Worm (Caenorhabditis elegans): ENCODE measurements around the gene C09E7.11.

Gene C09E7.11

DNA sequence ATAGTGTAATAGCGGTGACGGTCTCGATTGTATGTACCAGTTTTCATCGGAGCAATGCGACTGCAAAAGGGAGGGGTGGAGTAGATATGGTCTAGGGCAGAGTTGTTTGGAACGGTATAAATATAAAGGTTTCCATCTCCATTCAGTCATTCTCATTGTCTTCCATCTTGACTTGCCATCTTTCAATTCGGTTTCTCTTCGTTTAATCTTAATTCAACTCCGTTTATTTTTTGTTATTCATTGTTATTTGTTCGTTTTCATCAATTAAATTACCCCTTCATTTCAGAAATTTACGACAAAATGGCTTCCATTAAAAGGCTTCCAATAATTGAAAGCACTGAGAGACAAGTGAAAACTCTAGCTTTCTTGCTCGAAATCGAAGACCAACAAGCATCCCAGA, at the start of gene C09E7.11:
Gene C09E7.11 (plus strand): TSS at position 301 of the 400 bp plus-strand sequence.
- TF ChIP-seq dao-5 (tag; optimal IDR thresholded peaks at IDR 0.05) (no peak), him-1 (tag; optimal IDR thresholded peaks at IDR 0.05) (no peak), W03F9.2 (tag; optimal IDR thresholded peaks at IDR 0.05) (no peak)

DNA sequence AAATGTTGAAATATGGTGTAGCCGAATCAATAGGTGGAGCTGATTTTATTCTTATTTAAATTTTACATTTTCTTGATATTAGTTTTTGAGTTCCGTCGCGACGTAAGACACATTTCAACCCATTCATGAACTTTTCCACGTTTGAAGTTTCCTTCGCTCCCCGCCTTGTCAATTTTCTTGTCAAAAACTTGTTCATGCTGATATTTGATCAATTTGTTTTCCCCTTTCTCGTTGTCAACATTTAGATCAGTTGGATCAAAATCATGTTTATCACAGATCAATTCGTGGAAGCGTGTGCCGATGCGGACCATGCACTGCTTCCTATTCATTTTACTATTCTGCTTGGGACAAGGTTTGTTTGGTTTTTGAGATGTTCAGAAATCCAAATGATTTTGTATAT, 48.3 kb upstream of the C09E7.11 start, which contains the start of gene chtb-2:
Gene chtb-2 (plus strand): TSS at position 301 of the 400 bp plus-strand sequence.
- TF ChIP-seq dao-5 (tag; optimal IDR thresholded peaks at IDR 0.05) (no peak), W03F9.2 (tag; optimal IDR thresholded peaks at IDR 0.05) (no peak), him-1 (tag; optimal IDR thresholded peaks at IDR 0.05) (no peak)

DNA sequence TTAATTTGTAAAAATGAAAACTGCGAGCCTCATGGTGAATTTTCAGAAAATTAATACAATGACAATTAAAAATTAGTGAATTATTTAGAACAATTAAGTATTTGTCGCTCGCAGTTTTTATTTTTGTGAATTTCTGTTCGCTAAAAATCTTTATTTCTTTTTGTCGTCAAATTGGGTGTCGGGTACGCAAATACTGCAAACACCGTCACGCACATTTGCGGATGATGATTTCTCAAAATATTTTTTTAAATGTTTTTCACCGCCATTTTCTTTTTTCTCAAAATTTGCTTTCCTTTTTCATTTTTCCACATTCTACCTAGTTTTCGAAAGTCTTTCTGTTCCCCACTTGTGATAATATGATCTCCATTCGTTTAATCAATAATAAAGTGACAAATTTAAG, 42.3 kb upstream of the C09E7.11 start:
- TF ChIP-seq W03F9.2 (tag; optimal IDR thresholded peaks at IDR 0.05), result peak; percentile 64
- no peak for TF ChIP-seq him-1 (tag; optimal IDR thresholded peaks at IDR 0.05)
- TF ChIP-seq dao-5 (tag; optimal IDR thresholded peaks at IDR 0.05), result no peak

DNA sequence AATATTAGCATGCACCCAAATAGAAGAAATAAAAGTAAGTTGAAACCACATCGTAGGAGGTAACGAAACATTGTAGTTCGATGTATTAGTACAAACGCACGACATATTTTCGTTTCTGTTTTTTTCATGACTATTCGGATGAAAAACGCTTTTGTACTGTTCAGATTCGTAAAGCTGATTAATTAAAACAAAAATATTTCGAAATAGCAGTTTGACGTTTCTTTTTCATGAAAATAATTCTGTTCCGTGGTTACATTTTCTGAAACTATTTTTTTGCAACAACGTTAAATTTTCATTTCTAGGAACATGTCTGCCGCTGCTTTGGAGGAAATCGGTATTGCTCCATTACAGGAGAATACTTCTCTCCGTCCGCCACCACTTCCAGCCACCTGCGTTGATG, 41.7 kb upstream of the C09E7.11 start, which contains the start of gene rpt-3:
Gene rpt-3 (plus strand): TSS at position 301 of the 400 bp plus-strand sequence.
- no peak for TF ChIP-seq him-1 (tag; optimal IDR thresholded peaks at IDR 0.05)
- no peak for TF ChIP-seq dao-5 (tag; optimal IDR thresholded peaks at IDR 0.05)

DNA sequence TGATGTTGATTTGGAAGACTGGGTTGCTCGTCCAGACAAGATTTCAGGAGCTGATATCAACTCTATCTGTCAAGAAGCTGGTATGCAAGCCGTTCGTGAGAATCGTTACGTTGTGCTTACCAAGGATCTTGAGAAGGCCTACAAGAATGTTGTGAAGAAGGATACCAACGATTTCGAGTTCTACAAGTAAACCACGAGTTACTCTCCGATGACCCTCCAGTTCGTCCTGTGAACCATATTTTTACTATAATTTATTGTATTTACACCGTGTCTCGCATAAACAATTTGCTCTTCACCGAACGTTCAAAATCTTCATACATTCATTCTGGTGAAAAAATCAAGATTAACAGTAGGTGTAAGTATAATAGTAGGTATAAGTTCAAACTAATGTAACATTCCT, 40.2 kb upstream of the C09E7.11 start:
- TF ChIP-seq dao-5 (tag; optimal IDR thresholded peaks at IDR 0.05), result no peak
- TF ChIP-seq W03F9.2 (tag; optimal IDR thresholded peaks at IDR 0.05), result no peak

DNA sequence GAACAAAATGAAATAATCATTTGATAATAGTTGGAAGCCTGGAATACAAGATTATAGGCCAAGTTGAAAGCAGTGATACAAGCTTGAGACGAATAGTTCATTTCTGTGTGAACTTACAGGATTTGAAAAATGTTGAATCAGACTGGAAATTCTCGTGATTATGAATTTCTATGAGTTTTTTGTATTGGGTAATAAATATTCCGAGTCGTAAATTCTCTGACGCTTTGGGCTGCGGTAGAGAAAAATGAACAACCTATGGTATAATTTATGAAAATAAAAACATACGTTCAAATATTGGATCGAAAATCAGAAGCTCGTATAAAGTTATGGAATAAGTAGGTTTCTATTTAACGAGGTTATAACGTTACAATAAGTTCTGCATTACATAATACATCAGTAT, 38.4 kb upstream of the C09E7.11 start, which contains the start of gene srb-11:
Gene srb-11 (minus strand): TSS at position 101 of the 400 bp plus-strand sequence.
- TF ChIP-seq dao-5 (tag; optimal IDR thresholded peaks at IDR 0.05), result no peak
- no peak for TF ChIP-seq W03F9.2 (tag; optimal IDR thresholded peaks at IDR 0.05)
- no peak for TF ChIP-seq him-1 (tag; optimal IDR thresholded peaks at IDR 0.05)

DNA sequence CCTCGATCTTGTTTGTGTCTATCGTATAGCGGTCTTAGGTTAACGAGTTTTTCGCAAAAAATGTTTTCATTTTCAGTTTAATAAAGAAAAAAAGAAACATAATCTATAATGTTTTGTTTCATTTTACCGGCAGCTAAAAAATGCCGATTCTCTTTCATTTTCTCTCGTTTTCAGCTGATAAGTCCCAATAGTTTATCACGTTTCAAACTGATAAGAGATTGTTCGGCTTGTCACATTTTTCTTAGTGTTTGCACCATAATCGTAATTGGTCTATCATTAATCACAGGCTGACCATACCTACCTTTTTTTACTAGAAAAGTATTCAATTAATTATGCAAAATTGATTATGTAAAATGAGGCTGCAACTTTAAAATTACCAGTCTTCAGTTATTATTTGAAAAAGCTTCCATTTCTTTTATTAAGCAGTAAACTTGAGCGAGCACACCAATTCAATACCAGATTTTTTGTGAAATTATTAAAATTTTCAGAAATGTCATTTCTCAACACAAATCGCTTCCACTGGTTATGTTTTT, 35.9 kb upstream of the C09E7.11 start, which contains the start of gene F23F12.13:
Gene F23F12.13 (plus strand): TSS at position 483 of the 533 bp plus-strand sequence.
- no peak for TF ChIP-seq dao-5 (tag; optimal IDR thresholded peaks at IDR 0.05)
- TF ChIP-seq him-1 (tag; optimal IDR thresholded peaks at IDR 0.05), result no peak
- TF ChIP-seq W03F9.2 (tag; optimal IDR thresholded peaks at IDR 0.05), result no peak

DNA sequence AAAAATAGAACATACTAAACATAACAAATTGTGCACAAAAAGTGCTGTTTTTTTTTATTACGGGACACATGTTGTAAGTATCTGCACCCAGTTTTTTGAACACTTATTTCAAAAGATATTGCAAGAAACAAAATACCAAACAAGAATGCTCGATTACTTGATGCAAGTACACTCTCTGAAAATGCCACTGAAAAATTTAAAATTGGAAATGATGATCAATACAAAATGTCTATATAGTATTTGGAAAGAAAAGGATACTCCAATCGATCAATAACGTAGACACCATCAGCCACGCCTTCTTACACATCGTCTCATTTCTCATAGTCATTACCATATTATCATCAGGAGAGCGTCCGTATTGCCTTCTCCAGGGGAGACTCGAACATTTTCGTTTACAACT, 33.0 kb upstream of the C09E7.11 start, which contains the start of gene sdz-15:
Gene sdz-15 (plus strand): TSS at position 301 of the 400 bp plus-strand sequence.
- TF ChIP-seq W03F9.2 (tag; optimal IDR thresholded peaks at IDR 0.05) (no peak), him-1 (tag; optimal IDR thresholded peaks at IDR 0.05) (no peak), dao-5 (tag; optimal IDR thresholded peaks at IDR 0.05) (no peak)

DNA sequence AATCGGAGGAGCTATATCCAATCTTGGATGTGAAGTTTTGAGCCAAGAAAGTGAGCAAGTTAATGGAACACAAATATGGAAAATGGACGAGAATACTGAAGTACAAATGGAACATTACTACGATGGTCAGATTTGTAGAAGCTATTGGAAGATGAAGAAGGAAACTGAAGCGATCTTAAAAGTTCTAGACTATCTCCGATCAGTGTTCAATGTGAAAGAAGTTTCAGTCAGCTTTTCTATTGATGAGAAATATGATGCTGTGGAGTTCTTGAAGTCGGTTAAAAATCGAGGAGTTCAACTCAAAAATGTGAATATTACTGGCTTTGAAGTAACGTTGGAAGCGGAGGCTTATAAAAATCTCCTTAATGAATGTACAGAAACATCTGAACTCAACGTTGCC, 32.1 kb upstream of the C09E7.11 start:
- TF ChIP-seq him-1 (tag; optimal IDR thresholded peaks at IDR 0.05), result no peak
- TF ChIP-seq W03F9.2 (tag; optimal IDR thresholded peaks at IDR 0.05), result no peak
- no peak for TF ChIP-seq dao-5 (tag; optimal IDR thresholded peaks at IDR 0.05)

DNA sequence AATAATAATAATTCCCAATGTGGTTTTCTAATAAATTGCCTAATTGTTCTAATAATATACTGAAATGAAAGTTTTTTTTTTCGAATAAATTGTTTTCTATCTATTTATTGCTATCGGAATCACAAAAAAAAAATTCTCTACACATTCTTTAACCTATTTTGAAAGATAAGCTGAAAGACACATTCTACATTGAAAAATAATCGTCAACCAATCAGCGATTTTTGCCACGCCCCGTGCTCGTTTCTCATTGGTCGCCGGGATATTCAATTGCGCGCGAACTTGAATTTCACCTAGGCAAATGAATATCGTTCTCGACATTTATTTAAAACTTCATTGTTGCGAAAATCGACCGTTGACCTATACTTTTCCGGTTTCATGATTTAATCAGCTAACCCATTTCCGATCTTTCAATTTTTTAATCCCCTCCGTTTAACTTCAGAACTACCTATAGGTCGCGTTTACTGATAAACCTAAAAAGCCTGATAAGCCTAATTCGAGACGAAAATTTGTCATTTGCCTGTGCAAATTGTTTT, 31.1 kb upstream of the C09E7.11 start, which contains the start of gene F23F12.3:
Gene F23F12.3 (plus strand): TSS at position 483 of the 533 bp plus-strand sequence.
- TF ChIP-seq dao-5 (tag; optimal IDR thresholded peaks at IDR 0.05) (no peak), him-1 (tag; optimal IDR thresholded peaks at IDR 0.05) (no peak), W03F9.2 (tag; optimal IDR thresholded peaks at IDR 0.05) (no peak)

DNA sequence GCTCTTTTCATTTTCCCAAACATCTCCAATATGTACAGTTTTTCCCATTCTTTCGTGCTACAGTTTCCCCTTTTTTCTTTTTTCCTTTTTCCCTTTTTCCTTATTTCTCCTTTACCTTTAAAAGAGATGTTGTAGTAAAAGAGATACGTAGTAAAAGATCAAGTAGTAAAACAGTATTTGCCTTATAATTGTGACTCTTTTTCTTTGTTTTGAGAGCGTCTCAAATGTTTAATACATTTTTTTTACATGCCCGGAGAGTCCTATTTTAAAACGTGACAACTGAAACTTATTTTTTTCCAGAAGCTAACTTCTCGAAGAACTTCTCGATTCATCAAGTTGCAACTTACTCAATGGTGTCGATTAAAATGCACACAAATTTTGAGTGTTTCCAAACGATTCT, 23.4 kb upstream of the C09E7.11 start, which contains the start of gene F23F12.12:
Gene F23F12.12 (plus strand): TSS at position 301 of the 400 bp plus-strand sequence.
- TF ChIP-seq W03F9.2 (tag; optimal IDR thresholded peaks at IDR 0.05), result no peak
- TF ChIP-seq dao-5 (tag; optimal IDR thresholded peaks at IDR 0.05), result no peak
- no peak for TF ChIP-seq him-1 (tag; optimal IDR thresholded peaks at IDR 0.05)

DNA sequence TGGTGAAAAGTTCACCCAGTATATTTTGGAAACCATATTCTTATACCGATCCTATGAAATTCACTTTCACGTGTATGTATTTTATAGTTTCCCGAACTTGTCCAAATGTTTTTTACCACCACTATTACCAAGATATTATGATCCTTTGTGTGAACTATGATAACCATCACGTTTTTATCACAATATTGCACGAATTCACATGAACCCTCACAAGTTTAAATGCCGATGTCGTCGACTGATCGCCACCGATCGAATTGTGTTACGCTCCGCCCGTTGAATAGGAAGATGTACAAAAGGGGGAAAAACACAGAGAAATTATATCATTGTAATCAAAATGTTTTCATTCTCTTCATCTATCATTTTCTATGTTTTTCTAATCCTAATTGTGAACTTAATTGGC, 22.9 kb upstream of the C09E7.11 start:
- no peak for TF ChIP-seq him-1 (tag; optimal IDR thresholded peaks at IDR 0.05)
- no peak for TF ChIP-seq dao-5 (tag; optimal IDR thresholded peaks at IDR 0.05)
- no peak for TF ChIP-seq W03F9.2 (tag; optimal IDR thresholded peaks at IDR 0.05)

DNA sequence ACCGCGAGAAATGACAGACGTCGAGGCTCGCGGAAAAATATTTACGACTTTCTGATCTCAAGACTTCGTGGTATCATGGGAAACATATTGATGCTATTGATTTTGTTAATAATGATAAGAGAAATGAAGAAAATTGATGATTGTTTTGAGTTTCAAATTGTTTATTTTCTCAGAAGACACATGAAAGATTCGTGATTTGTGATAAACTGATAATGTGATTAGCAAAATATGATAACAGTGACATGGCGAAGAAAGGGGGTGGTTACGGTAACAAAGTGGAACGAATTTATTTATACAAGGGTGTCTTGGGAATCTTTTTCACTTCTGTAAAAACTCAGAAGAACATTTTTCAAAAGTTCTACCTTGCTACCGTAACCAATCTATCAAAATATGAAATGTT, 21.9 kb upstream of the C09E7.11 start:
- TF ChIP-seq W03F9.2 (tag; optimal IDR thresholded peaks at IDR 0.05) (no peak), dao-5 (tag; optimal IDR thresholded peaks at IDR 0.05) (no peak), him-1 (tag; optimal IDR thresholded peaks at IDR 0.05) (no peak)

DNA sequence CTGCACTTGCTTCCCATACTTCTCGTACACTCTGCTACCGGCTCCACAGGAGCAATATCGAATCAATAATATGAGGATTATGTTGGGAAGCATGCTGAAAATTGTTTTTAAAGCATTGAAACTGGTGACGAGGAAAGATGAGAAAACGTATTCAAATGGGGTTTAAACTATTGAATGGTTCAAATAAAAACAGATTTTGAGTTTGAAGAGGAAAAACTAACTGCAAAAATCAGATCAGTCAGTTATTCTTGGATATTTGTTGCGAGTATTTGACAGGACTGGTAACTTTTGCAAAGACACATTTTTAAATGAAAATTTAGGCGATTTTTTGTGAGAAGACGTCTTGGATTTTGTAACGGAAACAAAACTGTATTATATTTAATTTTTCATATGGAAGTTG, 16.5 kb upstream of the C09E7.11 start, which contains the start of gene acr-5:
Gene acr-5 (minus strand): TSS at position 101 of the 400 bp plus-strand sequence.
- TF ChIP-seq him-1 (tag; optimal IDR thresholded peaks at IDR 0.05), result no peak
- TF ChIP-seq W03F9.2 (tag; optimal IDR thresholded peaks at IDR 0.05), result no peak
- TF ChIP-seq dao-5 (tag; optimal IDR thresholded peaks at IDR 0.05), result no peak

All from whole organism, L4/young adult.